Fruit fly (Drosophila melanogaster): ENCODE results near the gene Hsp60A.

- TF ChIP-seq EcR (GFP tag; optimal IDR thresholded peaks at IDR 0.05) (no peak), Ets98B (GFP tag; IDR thresholded peaks at IDR 0.05) (no peak), Pif1A (GFP tag; optimal IDR thresholded peaks at IDR 0.05) (no peak), CG17806 (tag; optimal IDR thresholded peaks at IDR 0.05) (no peak), D1 (tag; optimal IDR thresholded peaks at IDR 0.05) (no peak), CG15710 (tag; optimal IDR thresholded peaks at IDR 0.05) (no peak), CG12605 (GFP tag; IDR thresholded peaks at IDR 0.05) (no peak), CG8159 (tag; optimal IDR thresholded peaks at IDR 0.05) (no peak), CG34367 (tag; optimal IDR thresholded peaks at IDR 0.05) (no peak), Snoo (tag; optimal IDR thresholded peaks at IDR 0.05) (no peak), CG13204 (GFP tag; optimal IDR thresholded peaks at IDR 0.05) (no peak), CG4496 (GFP tag; IDR thresholded peaks at IDR 0.05) (no peak), CG14655 (GFP tag; optimal IDR thresholded peaks at IDR 0.05) (no peak)
These were observed 45.2 kb upstream of the Hsp60A start, which contains the start of gene CG1537 for dm6 chrX:11063070-11063469.
